Worm (Caenorhabditis elegans) whole organism, mixed stage, embryonic: ENCODE results near the gene F10G2.1.

Source experiments
- M03D4.4 ChIP-seq: sonication (generic microtip); optimal IDR thresholded peaks from 2 replicates; lab custom pipeline; 2017; ENCODE audit warnings: mild to moderate bottlenecking, missing genetic modification characterization, missing compliant biosample characterization
- bed-3 ChIP-seq: fragments of 200-800 bp; sonication (Bioruptor generic); optimal IDR thresholded peaks from 3 replicates; lab custom pipeline; 2018; ENCODE audit warnings: mild to moderate bottlenecking, missing genetic modification characterization, moderate library complexity, missing compliant biosample characterization
- blmp-1 ChIP-seq: fragments of 150-350 bp; optimal IDR thresholded peaks from 2 replicates; lab custom pipeline; 2014; ENCODE audit warnings: missing biosample characterization, missing genetic modification characterization
- ceh-43 ChIP-seq: fragments of 200-800 bp; sonication (Bioruptor generic); optimal IDR thresholded peaks from 2 replicates; lab custom pipeline; 2018; ENCODE audit warnings: mild to moderate bottlenecking, missing genetic modification characterization, moderate library complexity, missing compliant biosample characterization
- ceh-83 ChIP-seq: fragments of 200-800 bp; sonication (Bioruptor generic); optimal IDR thresholded peaks from 2 replicates; lab custom pipeline; 2018; ENCODE audit warnings: mild to moderate bottlenecking, missing genetic modification characterization, missing compliant biosample characterization
- ces-1 ChIP-seq: fragments of 150-350 bp; optimal IDR thresholded peaks from 2 replicates; lab custom pipeline; 2014; ENCODE audit warnings: missing biosample characterization, missing genetic modification reagents, missing genetic modification characterization
- cnd-1 ChIP-seq: fragments of 200-800 bp; sonication (Bioruptor generic); optimal IDR thresholded peaks from 2 replicates; lab custom pipeline; 2018; ENCODE audit warnings: mild to moderate bottlenecking, missing genetic modification characterization, missing compliant biosample characterization
- drap-1 ChIP-seq: fragments of 200-800 bp; sonication (Bioruptor generic); optimal IDR thresholded peaks from 3 replicates; lab custom pipeline; 2018; ENCODE audit warnings: mild to moderate bottlenecking, missing genetic modification characterization, missing compliant biosample characterization
- elt-1 ChIP-seq: sonication (generic microtip); optimal IDR thresholded peaks from 2 replicates; lab custom pipeline; 2017; ENCODE audit warnings: missing genetic modification characterization, mild to moderate bottlenecking, missing compliant biosample characterization, antibody characterized with exemption, moderate library complexity, borderline replicate concordance; ENCODE audit not compliant: insufficient read depth
- elt-3 ChIP-seq: fragments of 150-350 bp; optimal IDR thresholded peaks from 2 replicates; lab custom pipeline; 2014; ENCODE audit warnings: missing biosample characterization, missing genetic modification characterization
- flh-1 ChIP-seq: fragments of 200-800 bp; sonication (Bioruptor generic); optimal IDR thresholded peaks from 2 replicates; lab custom pipeline; 2018; ENCODE audit warnings: mild to moderate bottlenecking, missing genetic modification characterization, moderate library complexity, missing compliant biosample characterization
- ham-2 ChIP-seq: fragments of 200-800 bp; sonication (Bioruptor generic); optimal IDR thresholded peaks from 2 replicates; lab custom pipeline; 2018; ENCODE audit warnings: mild to moderate bottlenecking, missing genetic modification characterization, missing compliant biosample characterization
- hlh-1 ChIP-seq: fragments of 150-350 bp; optimal IDR thresholded peaks from 2 replicates; lab custom pipeline; 2014; ENCODE audit warnings: missing biosample characterization, missing genetic modification reagents, missing genetic modification characterization
- lin-13 ChIP-seq: fragments of 150-350 bp; optimal IDR thresholded peaks from 2 replicates; lab custom pipeline; 2014; ENCODE audit warnings: missing biosample characterization, missing genetic modification characterization
- lin-32 ChIP-seq: fragments of 200-800 bp; sonication (Bioruptor generic); optimal IDR thresholded peaks from 2 replicates; lab custom pipeline; 2018; ENCODE audit warnings: mild to moderate bottlenecking, missing genetic modification characterization, missing compliant biosample characterization
- lsy-2 ChIP-seq: fragments of 150-350 bp; optimal IDR thresholded peaks from 2 replicates; lab custom pipeline; 2014; ENCODE audit warnings: missing biosample characterization, missing genetic modification characterization
- mab-5 ChIP-seq: fragments of 150-350 bp; optimal IDR thresholded peaks from 2 replicates; lab custom pipeline; 2014; ENCODE audit warnings: missing biosample characterization, missing genetic modification characterization
- mep-1 ChIP-seq: fragments of 150-350 bp; optimal IDR thresholded peaks from 2 replicates; lab custom pipeline; 2017; ENCODE audit warnings: missing biosample characterization, missing genetic modification reagents, missing genetic modification characterization, inconsistent platforms
- mls-2 ChIP-seq: sonication (generic microtip); optimal IDR thresholded peaks from 2 replicates; lab custom pipeline; 2016; ENCODE audit warnings: mild to moderate bottlenecking, missing genetic modification characterization, moderate library complexity, missing compliant biosample characterization
- nhr-12 ChIP-seq: fragments of 150-350 bp; optimal IDR thresholded peaks from 2 replicates; lab custom pipeline; 2014; ENCODE audit warnings: missing biosample characterization, missing genetic modification characterization
- nhr-2 ChIP-seq: fragments of 150-350 bp; optimal IDR thresholded peaks from 2 replicates; lab custom pipeline; 2014; ENCODE audit warnings: missing biosample characterization, missing genetic modification characterization
- nhr-28 ChIP-seq: fragments of 150-350 bp; optimal IDR thresholded peaks from 2 replicates; lab custom pipeline; 2014; ENCODE audit warnings: missing biosample characterization, missing genetic modification characterization
- nhr-76 ChIP-seq: sonication (generic microtip); optimal IDR thresholded peaks from 2 replicates; lab custom pipeline; 2017; ENCODE audit warnings: missing biosample characterization, missing genetic modification characterization
- sem-2 ChIP-seq: fragments of 200-800 bp; sonication (Bioruptor generic); optimal IDR thresholded peaks from 2 replicates; lab custom pipeline; 2018; ENCODE audit warnings: mild to moderate bottlenecking, missing genetic modification characterization, missing compliant biosample characterization
- snpc-4 ChIP-seq: fragments of 150-350 bp; optimal IDR thresholded peaks from 2 replicates; lab custom pipeline; 2014; ENCODE audit warnings: missing biosample characterization, missing genetic modification characterization
- sptf-1 ChIP-seq: sonication (generic microtip); optimal IDR thresholded peaks from 2 replicates; lab custom pipeline; 2017; ENCODE audit warnings: mild to moderate bottlenecking, missing genetic modification characterization, moderate library complexity, missing compliant biosample characterization
- tbx-8 ChIP-seq: fragments of 200-800 bp; sonication (Bioruptor generic); optimal IDR thresholded peaks from 2 replicates; lab custom pipeline; 2018; ENCODE audit warnings: mild to moderate bottlenecking, missing genetic modification characterization, moderate library complexity, missing compliant biosample characterization
- unc-120 ChIP-seq: sonication (generic microtip); optimal IDR thresholded peaks from 2 replicates; lab custom pipeline; 2017; ENCODE audit warnings: missing genetic modification characterization, missing compliant biosample characterization; ENCODE audit not compliant: poor library complexity, severe bottlenecking
- unc-39 ChIP-seq: fragments of 150-350 bp; optimal IDR thresholded peaks from 2 replicates; lab custom pipeline; 2014; ENCODE audit warnings: missing biosample characterization, missing genetic modification characterization
- unc-62 ChIP-seq: fragments of 150-350 bp; optimal IDR thresholded peaks from 2 replicates; lab custom pipeline; 2014; ENCODE audit warnings: missing biosample characterization, missing genetic modification reagents, missing genetic modification characterization
- zip-8 ChIP-seq: fragments of 150-350 bp; optimal IDR thresholded peaks from 2 replicates; lab custom pipeline; 2014; ENCODE audit warnings: missing biosample characterization, missing genetic modification characterization
- ztf-11 ChIP-seq: fragments of 150-350 bp; optimal IDR thresholded peaks from 2 replicates; lab custom pipeline; 2014; ENCODE audit warnings: missing biosample characterization, missing genetic modification characterization

F10G2.1 gene

ce11 chrV:7364059-7364458 is 31.7 kb downstream of the F10G2.1 start, which contains the start of gene cyp-35A2:
Gene cyp-35A2 (minus strand): TSS chrV:7364182.
- TF ChIP-seq nhr-2 (no peak), nhr-28 (tag; lab: Kevin White, UChicago) (no peak), flh-1 (GFP tag; lab: Kevin White, UChicago) (no peak), ceh-83 (GFP tag; lab: Kevin White, UChicago) (no peak), ceh-43 (GFP tag; lab: Kevin White, UChicago) (no peak), mab-5 (tag; lab: Kevin White, UChicago) (no peak), elt-3 (tag; lab: Kevin White, UChicago) (no peak), tbx-8 (GFP tag; lab: Kevin White, UChicago) (no peak), ham-2 (no peak), unc-62 (GFP tag; lab: Kevin White, UChicago) (no peak), lin-32 (GFP tag; lab: Kevin White, UChicago) (no peak), bed-3 (no peak), elt-1 (tag; lab: Kevin White, UChicago) (no peak), zip-8 (tag; lab: Kevin White, UChicago) (no peak), ces-1 (GFP tag; lab: Kevin White, UChicago) (no peak), mep-1 (no peak), sem-2 (GFP tag; lab: Kevin White, UChicago) (no peak)
- TF ChIP-seq, all 35 proteins: peak for 0

DNA sequence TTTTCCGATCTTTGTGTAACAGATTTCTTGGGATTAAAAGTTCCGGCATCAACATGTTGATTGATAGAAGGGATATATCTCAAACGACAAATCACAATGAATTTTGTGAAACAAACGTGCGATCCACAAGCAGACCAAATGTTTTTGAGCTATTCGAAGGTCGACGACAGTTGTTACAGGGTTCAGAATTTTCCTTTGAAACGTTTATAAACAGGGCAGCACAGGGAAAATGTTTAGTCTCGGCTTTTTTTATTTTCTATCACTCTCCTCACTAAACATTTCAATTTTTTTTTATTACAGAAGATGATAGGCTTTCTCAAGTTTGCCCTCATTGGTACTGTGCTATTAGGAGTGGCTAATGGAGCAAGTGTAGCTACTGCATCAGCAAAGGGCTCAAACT is 32.6 kb downstream of the F10G2.1 start, which contains the start of gene exc-13:
exc-13 (plus strand) TSS at position 301 of the 400 bp plus-strand sequence.
- TF ChIP-seq mep-1, result no peak
- TF ChIP-seq nhr-28 (tag; lab: Kevin White, UChicago), result no peak
- no peak for TF ChIP-seq lin-13 (tag; lab: Kevin White, UChicago)
- no peak for TF ChIP-seq nhr-12
- no peak for TF ChIP-seq hlh-1 (tag; lab: Kevin White, UChicago)
- no peak for TF ChIP-seq ces-1 (GFP tag; lab: Kevin White, UChicago)
- TF ChIP-seq unc-120, result no peak
- TF ChIP-seq bed-3, result no peak
- no peak for TF ChIP-seq mls-2 (tag; lab: Kevin White, UChicago)
- no peak for TF ChIP-seq zip-8 (tag; lab: Kevin White, UChicago)
- no peak for TF ChIP-seq unc-62 (GFP tag; lab: Kevin White, UChicago)
- TF ChIP-seq nhr-2, result no peak
- no peak for TF ChIP-seq sptf-1 (tag; lab: Kevin White, UChicago)

ce11 chrV:7369578-7369977 is 37.2 kb downstream of the F10G2.1 start, which contains the start of gene srj-14:
Gene srj-14 (plus strand): TSS chrV:7369708.
- TF ChIP-seq blmp-1 (tag; lab: Kevin White, UChicago) (no peak), ham-2 (no peak), mab-5 (tag; lab: Kevin White, UChicago) (no peak), tbx-8 (GFP tag; lab: Kevin White, UChicago) (no peak), nhr-76 (tag; lab: Kevin White, UChicago) (no peak), ztf-11 (tag; lab: Kevin White, UChicago) (no peak), snpc-4 (tag; lab: Kevin White, UChicago) (no peak), M03D4.4 (tag; lab: Kevin White, UChicago) (no peak), cnd-1 (tag; lab: Kevin White, UChicago) (no peak), lin-32 (GFP tag; lab: Kevin White, UChicago) (no peak), sem-2 (GFP tag; lab: Kevin White, UChicago) (no peak), drap-1 (no peak), ceh-83 (GFP tag; lab: Kevin White, UChicago) (no peak), unc-62 (GFP tag; lab: Kevin White, UChicago) (no peak), unc-120 (no peak), unc-39 (no peak), bed-3 (no peak), lsy-2 (tag; lab: Kevin White, UChicago) (no peak), lin-13 (tag; lab: Kevin White, UChicago) (no peak), nhr-12 (no peak)
- TF ChIP-seq, all 35 proteins: peak for 0

DNA sequence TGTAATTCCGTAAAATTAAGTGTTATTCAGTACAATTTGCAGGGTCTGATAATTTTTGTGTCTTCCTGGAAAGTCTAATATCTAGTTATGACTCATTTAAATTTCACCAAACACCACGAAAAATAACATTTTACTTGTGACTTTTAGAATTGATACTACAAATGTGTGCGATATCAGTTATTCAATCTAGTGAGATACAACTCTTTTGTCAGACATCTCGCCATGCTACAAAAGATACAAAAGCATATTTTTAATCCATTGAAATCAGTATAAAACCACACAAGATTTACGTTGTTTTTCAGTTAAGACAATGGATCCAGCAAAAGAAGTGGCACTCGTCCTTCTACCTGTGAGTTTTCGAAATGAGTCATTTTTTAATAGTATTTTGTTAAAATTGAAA is 41.7 kb downstream of the F10G2.1 start, which contains the start of gene srx-56:
srx-56 (plus strand) TSS at position 301 of the 400 bp plus-strand sequence.
- TF ChIP-seq bed-3, result no peak

ce11 chrV:7379384-7379783 is 47.0 kb downstream of the F10G2.1 start, which contains the start of gene srsx-24:
Gene srsx-24 (minus strand): TSS chrV:7379484.
- TF ChIP-seq tbx-8 (GFP tag; lab: Kevin White, UChicago), result no peak
